5 worm cellular contexts compared by ENCODE assay signal in the genomic region with DNA sequence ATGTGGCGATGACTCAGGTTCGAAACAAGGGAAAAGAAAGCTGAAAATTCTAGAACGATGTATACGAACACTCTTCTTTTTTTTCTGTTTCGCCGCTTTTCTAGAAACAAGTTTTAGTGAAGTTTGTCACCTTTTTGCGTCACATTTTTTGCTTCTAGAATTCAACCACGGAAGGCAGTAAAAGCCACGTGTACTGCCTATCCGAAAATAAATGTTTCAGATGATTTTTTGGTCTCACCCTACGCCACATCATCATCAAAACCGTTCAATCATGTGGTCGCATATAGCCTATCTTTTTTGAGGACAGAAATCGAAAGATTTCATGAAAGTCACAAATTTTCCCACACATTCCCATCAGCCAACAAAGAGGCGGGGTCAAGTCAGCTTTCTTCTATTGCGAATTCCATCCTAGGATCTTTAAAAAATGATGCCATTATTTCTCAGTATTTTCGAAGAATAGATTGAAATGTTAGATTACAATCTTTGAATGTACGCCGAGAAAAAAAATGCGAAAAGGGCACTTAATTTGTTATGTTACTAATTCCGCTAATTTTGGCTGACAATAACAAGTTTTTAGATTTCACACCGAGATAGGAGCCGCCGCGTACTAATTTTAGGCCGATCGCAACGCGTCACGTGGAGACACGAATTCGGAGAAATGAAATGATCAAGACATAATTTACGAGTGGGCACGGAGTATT.
TF ChIP-seq lines count a peak whose summit lies in the region.

No protein-coding gene starts in this region.

TF ChIP-seq in whole organism, L1 larva, 84 proteins besides CTCF, POLR2A, EP300 and RAD21 (continues in another document):
- TF ChIP-seq lin-35 (GFP tag; optimal IDR thresholded peaks at IDR 0.05; lab: Kevin White, UChicago), result peak in 1 of 2 experiments; percentile 37
- TF ChIP-seq unc-98 (GFP tag; IDR thresholded peaks at IDR 0.05; lab: Robert Waterston, UW), result no peak
- peak; percentile 29 for TF ChIP-seq blmp-1 (tag; optimal IDR thresholded peaks at IDR 0.05; lab: Kevin White, UChicago)
- no peak for TF ChIP-seq sptf-1 (tag; optimal IDR thresholded peaks at IDR 0.05; lab: Kevin White, UChicago)
- no peak for TF ChIP-seq egl-13 (tag; optimal IDR thresholded peaks at IDR 0.05; lab: Kevin White, UChicago)
- peak; percentile 13 for TF ChIP-seq snu-23 (GFP tag; optimal IDR thresholded peaks at IDR 0.05; lab: Kevin White, UChicago)
- peak; percentile 6 for TF ChIP-seq rnt-1 (tag; optimal IDR thresholded peaks at IDR 0.05; lab: Kevin White, UChicago)
- TF ChIP-seq lin-13 (GFP tag; optimal IDR thresholded peaks at IDR 0.05; lab: Kevin White, UChicago), result peak; percentile 4
- TF ChIP-seq elt-3 (tag; optimal IDR thresholded peaks at IDR 0.05; lab: Kevin White, UChicago), result peak in 1 of 6 experiments; percentile 35
- peak; percentile 1 for TF ChIP-seq lir-3 (tag; optimal IDR thresholded peaks at IDR 0.05; lab: Kevin White, UChicago; ENCODE audit: poor library complexity)
- TF ChIP-seq ceh-88 (GFP tag; IDR thresholded peaks at IDR 0.05; lab: Robert Waterston, UW), result no peak
- no peak for TF ChIP-seq sox-4 (tag; optimal IDR thresholded peaks at IDR 0.05; lab: Kevin White, UChicago)
- no peak for TF ChIP-seq swsn-7 (tag; optimal IDR thresholded peaks at IDR 0.05; lab: Kevin White, UChicago)
- 0 out of 2 replicates have a peak, but pooled peaks have one; percentile 26 for TF ChIP-seq grh-1 (GFP tag; IDR thresholded peaks at IDR 0.05; lab: Robert Waterston, UW)
- TF ChIP-seq lsy-2 (tag; optimal IDR thresholded peaks at IDR 0.05; lab: Kevin White, UChicago), result peak in 1 of 2 experiments; percentile 2
- TF ChIP-seq irx-1 (tag; optimal IDR thresholded peaks at IDR 0.05; lab: Kevin White, UChicago), result peak; percentile 55

TF ChIP-seq in whole organism, L2 larva, 48 proteins besides CTCF, POLR2A, EP300 and RAD21 (continues in another document):
- no peak for TF ChIP-seq nhr-21 (tag; optimal IDR thresholded peaks at IDR 0.05; lab: Kevin White, UChicago)
- TF ChIP-seq elt-3 (tag; optimal IDR thresholded peaks at IDR 0.05; lab: Kevin White, UChicago), result no peak
- TF ChIP-seq ceh-16 (tag; optimal IDR thresholded peaks at IDR 0.05; lab: Kevin White, UChicago), result peak; percentile 80
- peak; percentile 42 for TF ChIP-seq sem-4 (tag; optimal IDR thresholded peaks at IDR 0.05; lab: Kevin White, UChicago)
- no peak for TF ChIP-seq mab-5 (tag; optimal IDR thresholded peaks at IDR 0.05; lab: Kevin White, UChicago)
- no peak for TF ChIP-seq peb-1 (tag; optimal IDR thresholded peaks at IDR 0.05; lab: Kevin White, UChicago)
- TF ChIP-seq nhr-237 (tag; optimal IDR thresholded peaks at IDR 0.05; lab: Kevin White, UChicago), result no peak
- peak; percentile 21 for TF ChIP-seq crh-2 (tag; optimal IDR thresholded peaks at IDR 0.05; lab: Kevin White, UChicago)
- no peak for TF ChIP-seq nhr-23 (tag; optimal IDR thresholded peaks at IDR 0.05; lab: Kevin White, UChicago)
- TF ChIP-seq nhr-11 (tag; optimal IDR thresholded peaks at IDR 0.05; lab: Kevin White, UChicago), result no peak
- no peak for TF ChIP-seq ztf-11 (tag; optimal IDR thresholded peaks at IDR 0.05; lab: Kevin White, UChicago)
- TF ChIP-seq ama-1 (optimal IDR thresholded peaks at IDR 0.05; lab: Kevin White, UChicago), result no peak
- no peak for TF ChIP-seq nhr-129 (tag; optimal IDR thresholded peaks at IDR 0.05; lab: Kevin White, UChicago)
- TF ChIP-seq nhr-25 (tag; optimal IDR thresholded peaks at IDR 0.05; lab: Kevin White, UChicago), result peak; percentile 6
- TF ChIP-seq blmp-1 (tag; optimal IDR thresholded peaks at IDR 0.05; lab: Kevin White, UChicago; ENCODE audit: insufficient read depth), result peak; percentile 33
- no peak for TF ChIP-seq ceh-82 (tag; optimal IDR thresholded peaks at IDR 0.05; lab: Kevin White, UChicago)
- TF ChIP-seq nhr-12 (tag; optimal IDR thresholded peaks at IDR 0.05; lab: Kevin White, UChicago), result no peak

TF ChIP-seq in whole organism, L3 larva, 47 proteins besides CTCF, POLR2A, EP300 and RAD21:
- peak; percentile 49 for TF ChIP-seq ama-1 (optimal IDR thresholded peaks at IDR 0.05; lab: Kevin White, UChicago)
- TF ChIP-seq nhr-25 (tag; optimal IDR thresholded peaks at IDR 0.05; lab: Kevin White, UChicago), result peak; percentile 70
- peak; percentile 15 for TF ChIP-seq nfya-1 (tag; optimal IDR thresholded peaks at IDR 0.05; lab: Kevin White, UChicago; ENCODE audit: insufficient read depth)
- no peak for TF ChIP-seq nhr-28 (tag; optimal IDR thresholded peaks at IDR 0.05; lab: Kevin White, UChicago)
- TF ChIP-seq elt-1 (tag; optimal IDR thresholded peaks at IDR 0.05; lab: Kevin White, UChicago), result peak; percentile 82
- no peak for TF ChIP-seq mml-1 (tag; optimal IDR thresholded peaks at IDR 0.05; lab: Kevin White, UChicago)
- TF ChIP-seq nhr-43 (tag; optimal IDR thresholded peaks at IDR 0.05; lab: Kevin White, UChicago; ENCODE audit: poor library complexity, severe bottlenecking), result peak; percentile 37
TF ChIP-seq in whole organism, L3 larva: peak in this region for 5.

TF ChIP-seq in whole organism, L4 larva, 104 proteins besides CTCF, POLR2A, EP300 and RAD21:
- TF ChIP-seq ceh-20 (GFP tag; IDR thresholded peaks at IDR 0.05; lab: Robert Waterston, UW) (0 out of 2 replicates have a peak, but pooled peaks have one; percentile 10), T20F7.1 (GFP tag; optimal IDR thresholded peaks at IDR 0.05; lab: Kevin White, UChicago) (no peak), lim-7 (GFP tag; IDR thresholded peaks at IDR 0.05; lab: Robert Waterston, UW) (no peak), tra-1 (GFP tag; IDR thresholded peaks at IDR 0.05; lab: Robert Waterston, UW) (0 out of 2 replicates have a peak, but pooled peaks have one; percentile 12), dve-1 (tag; optimal IDR thresholded peaks at IDR 0.05; lab: Kevin White, UChicago; ENCODE audit: insufficient read depth) (peak; percentile 4), aha-1 (tag; lab: Kevin White, UChicago) (peak; percentile 44), hlh-30 (tag; optimal IDR thresholded peaks at IDR 0.05; lab: Kevin White, UChicago; ENCODE audit: insufficient read depth) (peak; percentile 77), nhr-10 (tag; optimal IDR thresholded peaks at IDR 0.05; lab: Kevin White, UChicago) (no peak), mxl-3 (GFP tag; optimal IDR thresholded peaks at IDR 0.05; lab: Kevin White, UChicago) (peak; percentile 52), madf-5 (GFP tag; IDR thresholded peaks at IDR 0.05; lab: Robert Waterston, UW) (no peak), mep-1 (tag; optimal IDR thresholded peaks at IDR 0.05; lab: Kevin White, UChicago) (peak; percentile 9), mdt-29 (GFP tag; IDR thresholded peaks at IDR 0.05; lab: Robert Waterston, UW) (peak; percentile 81), vab-7 (GFP tag; IDR thresholded peaks at IDR 0.05; lab: Robert Waterston, UW) (no peak), nhr-48 (tag; optimal IDR thresholded peaks at IDR 0.05; lab: Kevin White, UChicago) (peak; percentile 56), dmd-6 (GFP tag; IDR thresholded peaks at IDR 0.05; lab: Robert Waterston, UW) (peak; percentile 38; the same call in 1 of the 2 replicates), hlh-11 (tag; optimal IDR thresholded peaks at IDR 0.05; lab: Kevin White, UChicago) (peak; percentile 41), nhr-28 (tag; optimal IDR thresholded peaks at IDR 0.05; lab: Kevin White, UChicago) (peak; percentile 41)

TF ChIP-seq in whole organism, young adult, 124 proteins besides CTCF, POLR2A, EP300 and RAD21:
- TF ChIP-seq hsf-1 (GFP tag; IDR thresholded peaks at IDR 0.05; lab: Robert Waterston, UW) (no peak), unc-130 (GFP tag; optimal IDR thresholded peaks at IDR 0.05; lab: Kevin White, UChicago) (no peak), let-526 (GFP tag; IDR thresholded peaks at IDR 0.05; lab: Robert Waterston, UW) (no peak), hlh-26 (GFP tag; conservative IDR thresholded peaks at IDR 0.05; lab: Robert Waterston, UW) (no peak), lin-54 (GFP tag; optimal IDR thresholded peaks at IDR 0.05; lab: Kevin White, UChicago) (no peak), lin-26 (GFP tag; IDR thresholded peaks at IDR 0.05; lab: Robert Waterston, UW) (no peak), lin-40 (tag; optimal IDR thresholded peaks at IDR 0.05; lab: Kevin White, UChicago) (peak; percentile 2), hlh-12 (tag; optimal IDR thresholded peaks at IDR 0.05; lab: Kevin White, UChicago) (no peak), athp-1 (tag; optimal IDR thresholded peaks at IDR 0.05; lab: Kevin White, UChicago) (no peak), ceh-100 (GFP tag; IDR thresholded peaks at IDR 0.05; lab: Robert Waterston, UW) (no peak), Y67H2A.10 (GFP tag; conservative IDR thresholded peaks at IDR 0.05; lab: Robert Waterston, UW) (no peak), ztf-26 (tag; optimal IDR thresholded peaks at IDR 0.05; lab: Kevin White, UChicago) (peak; percentile 4), ccch-3 (GFP tag; optimal IDR thresholded peaks at IDR 0.05; lab: Kevin White, UChicago) (no peak), repo-1 (tag; optimal IDR thresholded peaks at IDR 0.05; lab: Kevin White, UChicago) (no peak), somi-1 (GFP tag; optimal IDR thresholded peaks at IDR 0.05; lab: Kevin White, UChicago) (peak; percentile 11), K11D2.4 (GFP tag; IDR thresholded peaks at IDR 0.05; lab: Robert Waterston, UW) (peak; percentile 75), nfyb-1 (GFP tag; IDR thresholded peaks at IDR 0.05; lab: Robert Waterston, UW) (no peak), ceh-79 (tag; optimal IDR thresholded peaks at IDR 0.05; lab: Kevin White, UChicago) (no peak)
